Worm (Caenorhabditis elegans) whole organism, L2 larva: ENCODE data around the gene lgc-24.

Source experiments
- alr-1 ChIP-seq: fragments of 150-350 bp; optimal IDR thresholded peaks from 2 replicates; lab custom pipeline; 2014; ENCODE audit warnings: missing biosample characterization, missing genetic modification characterization
- elt-3 ChIP-seq: sonication (generic microtip); optimal IDR thresholded peaks from 2 replicates; lab custom pipeline; 2017; ENCODE audit warnings: missing biosample characterization, missing genetic modification characterization
- lin-39 ChIP-seq: fragments of 150-350 bp; optimal IDR thresholded peaks from 2 replicates; lab custom pipeline; 2014; ENCODE audit warnings: missing biosample characterization, missing genetic modification reagents, missing genetic modification characterization

- TF ChIP-seq alr-1 (tag; lab: Kevin White, UChicago): no peak
- no peak for TF ChIP-seq lin-39
- TF ChIP-seq elt-3 (tag; lab: Kevin White, UChicago): no peak
These were observed 42.9 kb downstream of the lgc-24 start, which contains the start of gene lgc-14 for ce11 chrX:12111213-12111612.
